Worm (Caenorhabditis elegans) whole organism, L1 larva: ENCODE measurements around the gene str-190.

Source experiments
- ceh-8 ChIP-seq: fragments of 200-800 bp; sonication (Bioruptor generic); optimal IDR thresholded peaks from 2 replicates; lab custom pipeline; 2018; ENCODE audit warnings: mild to moderate bottlenecking, missing genetic modification characterization, moderate library complexity, missing compliant biosample characterization
- elt-2 ChIP-seq: sonication (generic microtip); optimal IDR thresholded peaks from 2 replicates; lab custom pipeline; 2016; ENCODE audit warnings: missing genetic modification characterization, mild to moderate bottlenecking, inconsistent platforms, missing compliant biosample characterization, missing genetic modification reagents
- lin-39 ChIP-seq: fragments of 150-350 bp; optimal IDR thresholded peaks from 2 replicates; lab custom pipeline; 2014; ENCODE audit warnings: missing biosample characterization, missing genetic modification reagents, missing genetic modification characterization
- nhr-11 ChIP-seq: fragments of 150-350 bp; optimal IDR thresholded peaks from 2 replicates; lab custom pipeline; 2014; ENCODE audit warnings: missing biosample characterization, missing genetic modification characterization
- nhr-19 ChIP-seq: fragments of 200-800 bp; sonication (Bioruptor generic); conservative IDR thresholded peaks from 2 replicates; pipeline ENCODE4 v1.3.6; 2022; ENCODE audit warnings: missing genetic modification characterization, missing compliant biosample characterization
- unc-62 ChIP-seq: fragments of 150-350 bp; optimal IDR thresholded peaks from 2 replicates; lab custom pipeline; 2014; ENCODE audit warnings: missing biosample characterization, missing genetic modification reagents, missing genetic modification characterization

ce11 chrV:7525695-7526094 lies 47.4 kb upstream of the str-190 start, which contains the start of gene C54F6.18:
- no peak for TF ChIP-seq unc-62 (GFP tag; lab: Kevin White, UChicago)
- TF ChIP-seq ceh-8 (GFP tag; lab: Kevin White, UChicago) = no peak
- no peak for TF ChIP-seq nhr-11 (tag; lab: Kevin White, UChicago)
- no peak for TF ChIP-seq elt-2
- no peak for TF ChIP-seq lin-39 (tag; lab: Kevin White, UChicago)
- no peak for TF ChIP-seq nhr-19 (GFP tag; lab: Robert Waterston, UW)
